Fruit fly (Drosophila melanogaster) whole organism, embryonic: ENCODE measurements around the gene MTF-1.

Experiments used
- Awh ChIP-seq: fragments of 200-800 bp; sonication (Bioruptor generic); IDR thresholded peaks from 2 replicates; pipeline ENCODE4, ENCODE4 v1.3.6; 2022; ENCODE audit warnings: missing biosample characterization, missing genetic modification characterization
- B-H2 ChIP-seq: fragments of 200-800 bp; sonication (Bioruptor generic); optimal IDR thresholded peaks from 2 replicates; lab custom pipeline; 2018; ENCODE audit warnings: missing biosample characterization, mild to moderate bottlenecking, missing genetic modification characterization
- CG10267 ChIP-seq: fragments of 200-800 bp; sonication (Bioruptor generic); optimal IDR thresholded peaks from 2 replicates; lab custom pipeline; 2018; ENCODE audit warnings: missing biosample characterization, mild to moderate bottlenecking, missing genetic modification characterization, moderate library complexity
- CG10274 ChIP-seq: fragments of 200-800 bp; sonication (Bioruptor generic); optimal IDR thresholded peaks from 3 replicates; lab custom pipeline; 2017; ENCODE audit warnings: missing biosample characterization, mild to moderate bottlenecking, missing genetic modification characterization
- CG10321 ChIP-seq: fragments of 200-800 bp; sonication (Bioruptor generic); IDR thresholded peaks from 2 replicates; pipeline ENCODE4 v1.3.6; 2022; ENCODE audit warnings: missing biosample characterization, missing genetic modification characterization
- CG10543 ChIP-seq: fragments of 200-800 bp; sonication (Bioruptor generic); optimal IDR thresholded peaks from 3 replicates; lab custom pipeline; 2017; ENCODE audit warnings: missing biosample characterization, mild to moderate bottlenecking, missing genetic modification characterization, moderate library complexity
- CG10565 ChIP-seq: fragments of 200-800 bp; sonication (Bioruptor generic); optimal IDR thresholded peaks from 3 replicates; lab custom pipeline; 2016; ENCODE audit warnings: missing biosample characterization, mild to moderate bottlenecking, missing genetic modification characterization
- CG10979 ChIP-seq: fragments of 200-800 bp; sonication (Bioruptor generic); optimal IDR thresholded peaks from 2 replicates; lab custom pipeline; 2018; ENCODE audit warnings: missing biosample characterization, mild to moderate bottlenecking, missing genetic modification characterization, moderate library complexity
- CG13624 ChIP-seq: fragments of 200-800 bp; sonication (Bioruptor generic); optimal IDR thresholded peaks from 2 replicates; lab custom pipeline; 2016; ENCODE audit warnings: missing biosample characterization, missing genetic modification characterization
- CG14441 ChIP-seq: fragments of 200-800 bp; sonication (Bioruptor generic); IDR thresholded peaks from 2 replicates; pipeline ENCODE4 v1.3.6; 2022; ENCODE audit warnings: missing biosample characterization, missing genetic modification characterization
- CG14667 ChIP-seq: fragments of 200-800 bp; sonication (Bioruptor generic); IDR thresholded peaks from 2 replicates; pipeline ENCODE4 v1.3.6; 2022; ENCODE audit warnings: missing biosample characterization, missing genetic modification characterization
- CG17186 ChIP-seq: fragments of 200-800 bp; sonication (Bioruptor generic); optimal IDR thresholded peaks from 3 replicates; lab custom pipeline; 2017; ENCODE audit warnings: missing biosample characterization, missing genetic modification reagents, missing genetic modification characterization
- CG17802 ChIP-seq: fragments of 200-800 bp; sonication (Bioruptor generic); optimal IDR thresholded peaks from 2 replicates; lab custom pipeline; 2018; ENCODE audit warnings: missing biosample characterization, mild to moderate bottlenecking, missing genetic modification characterization, moderate library complexity
- CG2116 ChIP-seq: fragments of 200-800 bp; sonication (Bioruptor generic); optimal IDR thresholded peaks from 3 replicates; lab custom pipeline; 2018; ENCODE audit warnings: missing biosample characterization, mild to moderate bottlenecking, missing genetic modification characterization
- CG30020 ChIP-seq: fragments of 200-800 bp; optimal IDR thresholded peaks from 2 replicates; lab custom pipeline; 2019; ENCODE audit warnings: missing biosample characterization, mild to moderate bottlenecking, missing genetic modification characterization, moderate library complexity
- CG31388 ChIP-seq: fragments of 200-800 bp; sonication (Bioruptor generic); optimal IDR thresholded peaks from 2 replicates; lab custom pipeline; 2016; ENCODE audit warnings: missing biosample characterization, missing genetic modification characterization
- CG33557 ChIP-seq: fragments of 200-800 bp; sonication (Bioruptor generic); optimal IDR thresholded peaks from 2 replicates; lab custom pipeline; 2019; ENCODE audit warnings: missing biosample characterization, mild to moderate bottlenecking, missing genetic modification characterization, moderate library complexity
- CG34376 ChIP-seq: fragments of 200-800 bp; sonication (Bioruptor generic); optimal IDR thresholded peaks from 2 replicates; lab custom pipeline; 2018; ENCODE audit warnings: missing biosample characterization, mild to moderate bottlenecking, missing genetic modification characterization
- CG42726 ChIP-seq: fragments of 200-800 bp; sonication (Bioruptor generic); IDR thresholded peaks from 2 replicates; pipeline ENCODE4 v1.3.6; 2022; ENCODE audit warnings: missing biosample characterization, missing genetic modification characterization; ENCODE audit not compliant: partially characterized antibody
- CG5953 ChIP-seq: fragments of 200-800 bp; sonication (Bioruptor generic); IDR thresholded peaks from 2 replicates; pipeline ENCODE4 v1.3.6; 2022; ENCODE audit warnings: missing biosample characterization, missing genetic modification characterization
- CG7271 ChIP-seq: fragments of 200-800 bp; sonication (Bioruptor generic); optimal IDR thresholded peaks from 2 replicates; lab custom pipeline; 2018; ENCODE audit warnings: missing biosample characterization, mild to moderate bottlenecking, missing genetic modification characterization, moderate library complexity
- CG7987 ChIP-seq: fragments of 200-800 bp; sonication (Bioruptor generic); optimal IDR thresholded peaks from 2 replicates; lab custom pipeline; 2018; ENCODE audit warnings: missing biosample characterization, mild to moderate bottlenecking, missing genetic modification characterization, moderate library complexity
- CG8478 ChIP-seq: fragments of >200 bp; optimal IDR thresholded peaks from 2 replicates; lab custom pipeline; 2018
- CG9215 ChIP-seq: fragments of 200-800 bp; sonication (Bioruptor generic); IDR thresholded peaks from 2 replicates; pipeline ENCODE4 v1.3.6; 2022; ENCODE audit warnings: missing biosample characterization, missing genetic modification characterization
- CrebB ChIP-seq: fragments of 200-800 bp; sonication (Bioruptor generic); optimal IDR thresholded peaks from 3 replicates; lab custom pipeline; 2018; ENCODE audit warnings: missing biosample characterization, mild to moderate bottlenecking, missing genetic modification characterization
- Deaf1 ChIP-seq: fragments of 200-800 bp; optimal IDR thresholded peaks from 3 replicates; lab custom pipeline; 2019; ENCODE audit warnings: missing biosample characterization, mild to moderate bottlenecking, missing genetic modification characterization, moderate library complexity
- Elba2 ChIP-seq: fragments of 200-800 bp; sonication (Bioruptor generic); optimal IDR thresholded peaks from 3 replicates; lab custom pipeline; 2016; ENCODE audit warnings: missing biosample characterization, missing genetic modification characterization
- HLH4C ChIP-seq: fragments of 200-800 bp; sonication (Bioruptor generic); IDR thresholded peaks from 3 replicates; pipeline ENCODE4 v1.3.6; 2022; ENCODE audit warnings: missing biosample characterization, missing genetic modification characterization; ENCODE audit not compliant: partially characterized antibody
- HmgZ ChIP-seq: fragments of 200-800 bp; sonication (Bioruptor generic); optimal IDR thresholded peaks from 2 replicates; lab custom pipeline; 2018; ENCODE audit warnings: missing biosample characterization, mild to moderate bottlenecking, missing genetic modification characterization
- Hr78 ChIP-seq, 2 experiments: fragments of 200-800 bp in 1 of 2; fragments of >200 bp in 1 of 2; sonication (Bioruptor generic) in 1 of 2; optimal IDR thresholded peaks; 2 replicates each; lab custom pipeline; 2017 to 2019; ENCODE audit warnings: missing biosample characterization in 2 of 2, missing genetic modification characterization in 2 of 2, mild to moderate bottlenecking in 1 of 2, moderate library complexity in 1 of 2
- Lim3 ChIP-seq: fragments of 200-800 bp; sonication (Bioruptor generic); IDR thresholded peaks from 2 replicates; pipeline ENCODE4 v1.3.6; 2022; ENCODE audit warnings: missing biosample characterization, missing genetic modification characterization
- MBD-R2 ChIP-seq: fragments of 200-800 bp; sonication (Bioruptor generic); IDR thresholded peaks from 2 replicates; pipeline ENCODE4 v1.3.6; 2022; ENCODE audit warnings: missing biosample characterization, missing genetic modification characterization
- MESR4 ChIP-seq: fragments of 200-800 bp; sonication (Bioruptor generic); optimal IDR thresholded peaks from 2 replicates; lab custom pipeline; 2018; ENCODE audit warnings: missing biosample characterization, mild to moderate bottlenecking, missing genetic modification characterization, moderate library complexity
- Neu2 ChIP-seq: fragments of 200-800 bp; sonication (Bioruptor generic); optimal IDR thresholded peaks from 3 replicates; lab custom pipeline; 2016; ENCODE audit warnings: missing biosample characterization, missing genetic modification characterization, borderline replicate concordance
- Ravus ChIP-seq: fragments of 200-800 bp; sonication (Bioruptor generic); IDR thresholded peaks from 2 replicates; pipeline ENCODE4 v1.3.6; 2022; ENCODE audit warnings: missing biosample characterization, missing genetic modification characterization
- Six4 ChIP-seq: fragments of 200-800 bp; sonication (Bioruptor generic); optimal IDR thresholded peaks from 2 replicates; lab custom pipeline; 2016; ENCODE audit warnings: missing biosample characterization, missing genetic modification characterization
- Sox102F ChIP-seq: fragments of 200-800 bp; sonication (Bioruptor generic); optimal IDR thresholded peaks from 2 replicates; lab custom pipeline; 2018; ENCODE audit warnings: missing biosample characterization, mild to moderate bottlenecking, missing genetic modification characterization, moderate library complexity
- Spps ChIP-seq: fragments of 200-800 bp; sonication (Bioruptor generic); optimal IDR thresholded peaks from 2 replicates; lab custom pipeline; 2018; ENCODE audit warnings: missing biosample characterization, mild to moderate bottlenecking, missing genetic modification characterization
- amos ChIP-seq: fragments of 200-800 bp; sonication (Bioruptor generic); IDR thresholded peaks from 2 replicates; pipeline ENCODE4 v1.3.6; 2022; ENCODE audit warnings: missing biosample characterization, missing genetic modification characterization; ENCODE audit not compliant: partially characterized antibody
- br ChIP-seq: fragments of >200 bp; optimal IDR thresholded peaks from 2 replicates; lab custom pipeline; 2017
- da ChIP-seq: fragments of 200-800 bp; sonication (Bioruptor generic); optimal IDR thresholded peaks from 2 replicates; lab custom pipeline; 2016; ENCODE audit warnings: missing biosample characterization, missing genetic modification characterization
- dpn ChIP-seq, 2 experiments: fragments of 200-800 bp; sonication (Bioruptor generic); optimal IDR thresholded peaks; 3 replicates each; lab custom pipeline; 2016; ENCODE audit warnings: missing biosample characterization in 2 of 2, missing genetic modification characterization in 2 of 2
- esg ChIP-seq: fragments of 200-800 bp; sonication (Bioruptor generic); conservative IDR thresholded peaks from 2 replicates; pipeline ENCODE4 v1.3.6; 2022; ENCODE audit warnings: missing biosample characterization, missing genetic modification characterization
- eyg ChIP-seq: fragments of 200-800 bp; sonication (Bioruptor generic); optimal IDR thresholded peaks from 3 replicates; lab custom pipeline; 2016; ENCODE audit warnings: missing biosample characterization, missing genetic modification characterization
- gt ChIP-seq: fragments of 200-800 bp; sonication (Bioruptor generic); IDR thresholded peaks from 2 replicates; pipeline ENCODE4 v1.3.6; 2022; ENCODE audit warnings: missing biosample characterization, missing genetic modification characterization
- inv ChIP-seq: fragments of 200-800 bp; sonication (Bioruptor generic); IDR thresholded peaks from 2 replicates; pipeline ENCODE4 v1.3.6; 2022; ENCODE audit warnings: missing biosample characterization, missing genetic modification characterization; ENCODE audit not compliant: partially characterized antibody
- sna ChIP-seq: fragments of 200-800 bp; sonication (Bioruptor generic); IDR thresholded peaks from 2 replicates; pipeline ENCODE4 v1.3.6; 2022; ENCODE audit warnings: missing biosample characterization, missing genetic modification characterization; ENCODE audit not compliant: partially characterized antibody
- zen ChIP-seq: fragments of 200-800 bp; sonication (Bioruptor generic); optimal IDR thresholded peaks from 3 replicates; lab custom pipeline; 2018; ENCODE audit warnings: missing biosample characterization, mild to moderate bottlenecking, missing genetic modification characterization, moderate library complexity

The MTF-1 gene

dm6 chr3L:9422636-9423419 is 7.3 kb upstream of the MTF-1 start, which contains the start of gene aay (continued):
- TF ChIP-seq CG7987 (GFP tag; lab: Kevin White, UChicago) = peak; percentile 97
- peak; percentile 94 for TF ChIP-seq da (GFP tag; lab: Kevin White, UChicago)
- peak; percentile 91 for TF ChIP-seq CG2116
- TF ChIP-seq CG8478 (lab: Kevin White, UChicago) = no peak
- peak; percentile 98 for TF ChIP-seq Spps (tag; lab: Kevin White, UChicago)
- TF ChIP-seq Six4 (GFP tag; lab: Kevin White, UChicago) = peak; percentile 99
- TF ChIP-seq CG10543 (GFP tag; lab: Kevin White, UChicago) = peak; percentile 97
- peak; percentile 98 for TF ChIP-seq CG14441 (GFP tag; lab: Robert Waterston, UW)
- peak; percentile 97 for TF ChIP-seq CG5953
- no peak for TF ChIP-seq sna (GFP tag; lab: Robert Waterston, UW)
- TF ChIP-seq Ravus (GFP tag; lab: Robert Waterston, UW) = peak; percentile 96
- peak; percentile 98 for TF ChIP-seq eyg
- peak; percentile 96 for TF ChIP-seq CG14667 (GFP tag; lab: Robert Waterston, UW)
- peak; percentile 97 for TF ChIP-seq CG34376
- peak; percentile 94 for TF ChIP-seq MBD-R2 (GFP tag; lab: Robert Waterston, UW)
- peak; percentile 93 for TF ChIP-seq Neu2 (GFP tag; lab: Kevin White, UChicago)
- peak; percentile 90 for TF ChIP-seq CG17802
- TF ChIP-seq dpn (GFP tag; optimal IDR thresholded peaks at IDR 0.05; lab: Kevin White, UChicago) = peak; percentile 98 to 99
- peak; percentile 99 for TF ChIP-seq zen
- TF ChIP-seq B-H2 (GFP tag; lab: Kevin White, UChicago) = peak; percentile 94
- TF ChIP-seq Awh (GFP tag; lab: Robert Waterston, UW) = peak; percentile 97
- peak; percentile 90 for TF ChIP-seq Deaf1 (tag; lab: Kevin White, UChicago)
- TF ChIP-seq HmgZ (tag; lab: Kevin White, UChicago) = peak; percentile 99
- TF ChIP-seq CG33557 (GFP tag; lab: Kevin White, UChicago) = peak; percentile 98
- TF ChIP-seq Elba2 (GFP tag; lab: Kevin White, UChicago) = peak; percentile 93
- TF ChIP-seq Lim3 (GFP tag; lab: Robert Waterston, UW) = peak; percentile 93
- TF ChIP-seq br (lab: Kevin White, UChicago) = no peak
- peak; percentile 99 for TF ChIP-seq CG10979
- no peak; the same call in 1 of the 2 replicates for TF ChIP-seq CG42726 (GFP tag; lab: Robert Waterston, UW)
- peak; percentile 99 for TF ChIP-seq CrebB (tag; lab: Kevin White, UChicago)
- TF ChIP-seq MESR4 (GFP tag; lab: Kevin White, UChicago) = peak; percentile 87
- TF ChIP-seq CG7271 (tag; lab: Kevin White, UChicago) = peak; percentile 96
- no peak for TF ChIP-seq inv (GFP tag; lab: Robert Waterston, UW)
- peak; percentile 95 for TF ChIP-seq CG10565 (GFP tag; lab: Kevin White, UChicago)
- peak in 1 of 2 experiments; percentile 96 for TF ChIP-seq Hr78 (GFP tag; optimal IDR thresholded peaks at IDR 0.05; lab: Kevin White, UChicago)
- peak; percentile 94 for TF ChIP-seq CG9215
- peak; percentile 99 for TF ChIP-seq CG10267 (tag; lab: Kevin White, UChicago)
- peak; percentile 96 for TF ChIP-seq CG31388
- peak; percentile 92 for TF ChIP-seq CG10274 (GFP tag; lab: Kevin White, UChicago)
- peak; percentile 96 for TF ChIP-seq gt
- peak; percentile 89 for TF ChIP-seq CG30020
- TF ChIP-seq Sox102F = peak; percentile 100
- no peak for TF ChIP-seq amos (GFP tag; lab: Robert Waterston, UW)
- peak; percentile 86 for TF ChIP-seq CG10321 (GFP tag; lab: Robert Waterston, UW)
- TF ChIP-seq CG17186 (GFP tag; lab: Kevin White, UChicago) = peak; percentile 92
- peak; percentile 99 for TF ChIP-seq CG13624 (GFP tag; lab: Kevin White, UChicago)
- 0 out of 3 replicates have a peak, but pooled peaks have one; percentile 37 for TF ChIP-seq HLH4C
- peak; percentile 98 for TF ChIP-seq esg (GFP tag; lab: Robert Waterston, UW)
